Fruit fly (Drosophila melanogaster) whole organism, prepupa: ENCODE data around the gene Dpy-30L1.

Experiments
- CG8119 ChIP-seq: fragments of 200-800 bp; sonication (Bioruptor generic); IDR thresholded peaks from 3 replicates; pipeline ENCODE4 v1.3.6; 2022; ENCODE audit warnings: missing biosample characterization, missing genetic modification characterization
- dac ChIP-seq: fragments of 200-800 bp; sonication (Bioruptor generic); optimal IDR thresholded peaks from 2 replicates; lab custom pipeline; 2017; ENCODE audit warnings: missing biosample characterization, mild to moderate bottlenecking, missing genetic modification characterization

DNA sequence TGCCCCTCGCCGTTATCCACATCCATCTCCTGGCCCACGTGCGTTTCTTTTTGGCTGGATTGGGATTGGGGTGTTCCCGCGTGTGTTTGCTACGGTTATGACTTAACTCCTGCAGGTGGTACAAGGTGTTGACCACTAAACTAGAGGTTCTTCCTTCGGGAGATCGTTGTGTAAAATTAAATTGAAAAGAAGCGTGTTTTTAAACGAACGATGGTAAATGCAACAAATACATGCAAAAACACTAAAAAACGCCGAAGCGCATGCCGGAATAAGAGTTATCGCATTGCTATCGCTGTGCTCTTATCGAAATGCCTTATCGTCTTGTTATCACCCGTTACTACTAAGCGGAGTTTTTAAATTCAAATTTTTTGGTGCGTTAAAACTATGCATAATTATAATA, 37.3 kb downstream of the Dpy-30L1 start, which contains the start of gene CG6724:
- no peak for TF ChIP-seq dac (GFP tag; lab: Kevin White, UChicago)
- TF ChIP-seq CG8119 = no peak
